Worm (Caenorhabditis elegans) whole organism, late embryonic: Measurements from ENCODE around the gene H40L08.3.

Experiments
- ama-1 ChIP-seq: fragments of 150-350 bp; optimal IDR thresholded peaks from 2 replicates; lab custom pipeline; 2014
- ceh-24 ChIP-seq: sonication (generic microtip); optimal IDR thresholded peaks from 2 replicates; lab custom pipeline; 2016; ENCODE audit warnings: mild to moderate bottlenecking, missing genetic modification characterization, missing compliant biosample characterization
- ets-4 ChIP-seq: sonication (generic microtip); optimal IDR thresholded peaks from 2 replicates; lab custom pipeline; 2016; ENCODE audit warnings: missing genetic modification characterization, missing compliant biosample characterization
- fkh-10 ChIP-seq: fragments of 150-350 bp; optimal IDR thresholded peaks from 2 replicates; lab custom pipeline; 2014; ENCODE audit warnings: missing biosample characterization, missing genetic modification reagents, missing genetic modification characterization
- hlh-15 ChIP-seq: sonication (generic microtip); optimal IDR thresholded peaks from 2 replicates; lab custom pipeline; 2016; ENCODE audit warnings: missing genetic modification characterization, missing compliant biosample characterization
- lin-11 ChIP-seq: fragments of 200-800 bp; sonication (Bioruptor generic); optimal IDR thresholded peaks from 2 replicates; lab custom pipeline; 2018; ENCODE audit warnings: mild to moderate bottlenecking, missing genetic modification characterization, missing compliant biosample characterization
- nhr-232 ChIP-seq: sonication (generic microtip); optimal IDR thresholded peaks from 2 replicates; lab custom pipeline; 2016; ENCODE audit warnings: missing genetic modification characterization, missing compliant biosample characterization
- pag-3 ChIP-seq: sonication (generic microtip); optimal IDR thresholded peaks from 2 replicates; lab custom pipeline; 2016; ENCODE audit warnings: missing compliant biosample characterization, missing genetic modification characterization, borderline replicate concordance
- unc-55 ChIP-seq: sonication (generic microtip); optimal IDR thresholded peaks from 2 replicates; lab custom pipeline; 2017; ENCODE audit warnings: missing biosample characterization, missing genetic modification reagents, missing genetic modification characterization
- ztf-16 ChIP-seq: sonication (generic microtip); optimal IDR thresholded peaks from 2 replicates; lab custom pipeline; 2017; ENCODE audit warnings: missing genetic modification characterization, missing compliant biosample characterization

ce11 chrX:15097763-15098162, 21.9 kb upstream of the H40L08.3 start, which contains the start of gene F09B12.3:
- TF ChIP-seq fkh-10 (no peak), ceh-24 (tag; lab: Kevin White, UChicago) (no peak), unc-55 (GFP tag; lab: Kevin White, UChicago) (no peak), lin-11 (tag; lab: Kevin White, UChicago) (no peak), ztf-16 (tag; lab: Kevin White, UChicago) (no peak), nhr-232 (tag; lab: Kevin White, UChicago) (no peak), ets-4 (tag; lab: Kevin White, UChicago) (no peak), hlh-15 (tag; lab: Kevin White, UChicago) (no peak), ama-1 (no peak), pag-3 (tag; lab: Kevin White, UChicago) (no peak)
